Worm (Caenorhabditis elegans) whole organism, dauer: ENCODE results near the gene T22B2.1.

Source experiments
- unc-62 ChIP-seq: sonication (generic microtip); optimal IDR thresholded peaks from 2 replicates; lab custom pipeline; 2017; ENCODE audit warnings: missing biosample characterization, missing genetic modification reagents, missing genetic modification characterization

Gene T22B2.1

DNA sequence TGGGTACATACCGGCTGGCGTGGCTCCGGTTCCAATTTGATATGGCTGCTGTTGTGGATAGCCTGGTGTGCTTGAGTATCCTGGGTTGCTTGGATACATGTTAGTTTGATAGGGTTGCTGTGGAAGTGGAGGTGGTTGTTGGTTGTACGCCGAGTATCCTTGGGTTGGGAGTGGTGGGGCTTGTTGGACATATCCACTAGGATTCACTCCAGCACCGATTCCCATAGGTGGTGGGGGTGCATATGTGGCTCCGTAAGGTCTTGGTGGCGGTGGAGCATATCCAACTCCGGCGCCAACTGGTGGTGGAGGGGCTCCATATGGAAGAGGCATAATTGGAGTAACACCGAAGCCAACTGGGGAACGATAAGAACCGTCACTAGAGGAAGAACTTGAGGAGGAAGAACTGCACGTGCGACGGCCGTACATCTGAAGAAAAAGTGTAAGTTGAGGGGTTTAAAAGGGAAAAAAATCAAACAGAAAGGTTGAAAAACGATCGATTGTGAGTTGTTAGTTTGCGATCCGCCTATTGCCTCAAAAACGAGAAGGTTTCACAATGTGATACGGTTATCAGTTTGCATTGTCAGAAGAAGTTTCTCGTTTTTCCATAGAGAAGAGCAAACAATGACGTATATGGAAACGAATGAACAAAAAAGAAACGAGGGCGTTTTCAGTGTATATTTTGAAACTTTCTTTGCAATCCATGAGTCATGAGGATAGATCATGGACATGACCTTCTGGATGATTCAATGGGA lies 42.5 kb downstream of the T22B2.1 start, which contains the start of gene C16B8.3:
TSS of gene C16B8.3 (minus strand) at position 426 of the 752 bp plus-strand sequence.
- no peak for TF ChIP-seq unc-62 (GFP tag; lab: Kevin White, UChicago)

DNA sequence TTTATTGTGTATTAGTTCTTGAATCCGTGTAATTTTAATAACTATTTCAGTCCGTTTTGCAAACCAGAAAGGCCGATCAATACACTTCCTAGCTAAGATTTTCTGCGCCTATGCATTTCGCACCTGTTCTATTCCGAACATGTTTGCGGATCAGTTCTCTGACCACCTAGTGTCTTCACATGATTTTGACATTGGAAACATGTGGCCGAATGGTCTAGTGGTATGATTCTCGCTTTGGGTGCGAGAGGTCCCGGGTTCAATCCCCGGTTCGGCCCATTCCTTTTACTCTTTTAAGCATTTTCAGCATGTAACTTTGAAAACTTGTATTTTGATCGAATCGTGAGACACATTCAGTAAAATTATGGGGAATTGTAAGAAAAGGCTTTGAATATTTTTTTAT lies 43.5 kb downstream of the T22B2.1 start:
- TF ChIP-seq unc-62 (GFP tag; lab: Kevin White, UChicago) = no peak

- no peak for TF ChIP-seq unc-62 (GFP tag; lab: Kevin White, UChicago)
These were observed 44.1 kb downstream of the T22B2.1 start for ce11 chrX:3969980-3970403.

- TF ChIP-seq unc-62 (GFP tag; lab: Kevin White, UChicago) = no peak
These were observed 44.9 kb downstream of the T22B2.1 start for ce11 chrX:3970786-3971185.

DNA sequence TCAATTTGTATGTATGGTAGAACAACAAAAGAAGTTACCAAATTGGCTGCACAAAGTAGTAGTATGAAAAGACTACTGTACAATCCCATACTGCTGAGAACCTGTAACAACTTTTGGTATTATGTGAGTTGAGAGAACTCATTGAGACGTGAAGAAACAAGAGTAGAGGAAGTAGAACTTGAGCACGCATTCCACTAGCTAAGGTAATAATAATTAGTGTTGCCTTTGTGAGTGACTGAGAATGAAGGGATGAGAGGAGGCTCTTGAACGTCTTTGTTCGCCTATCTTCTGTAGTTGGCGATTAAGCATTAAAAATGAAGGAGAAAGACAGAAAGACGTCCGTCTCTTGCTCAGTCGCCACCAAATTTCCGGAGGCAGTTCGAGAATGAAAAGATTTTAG lies 47.7 kb downstream of the T22B2.1 start, which contains the start of gene C16B8.4:
TSS of gene C16B8.4 (minus strand) at position 101 of the 400 bp plus-strand sequence.
- TF ChIP-seq unc-62 (GFP tag; lab: Kevin White, UChicago) = no peak

ce11 chrX:3974160-3974559 lies 48.3 kb downstream of the T22B2.1 start:
- TF ChIP-seq unc-62 (GFP tag; lab: Kevin White, UChicago) = no peak

DNA sequence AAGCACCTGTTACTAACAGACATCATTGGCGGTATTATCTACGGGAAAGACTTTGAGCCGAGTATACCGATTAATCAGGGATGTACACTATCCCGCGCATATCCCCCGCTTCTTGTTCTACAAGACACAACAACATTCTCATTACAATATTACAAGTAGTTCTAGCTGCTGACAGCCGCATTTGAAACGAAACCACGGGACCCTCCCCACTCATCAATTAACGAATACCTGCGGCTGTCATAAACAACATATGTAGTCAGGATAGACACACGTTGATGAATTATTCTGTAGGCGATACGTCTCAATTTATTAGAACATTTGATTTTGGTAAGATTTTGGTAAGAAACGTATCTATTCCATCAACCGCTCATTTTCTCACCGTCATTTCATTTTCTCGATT lies 50.9 kb downstream of the T22B2.1 start:
- TF ChIP-seq unc-62 (GFP tag; lab: Kevin White, UChicago) = no peak

DNA sequence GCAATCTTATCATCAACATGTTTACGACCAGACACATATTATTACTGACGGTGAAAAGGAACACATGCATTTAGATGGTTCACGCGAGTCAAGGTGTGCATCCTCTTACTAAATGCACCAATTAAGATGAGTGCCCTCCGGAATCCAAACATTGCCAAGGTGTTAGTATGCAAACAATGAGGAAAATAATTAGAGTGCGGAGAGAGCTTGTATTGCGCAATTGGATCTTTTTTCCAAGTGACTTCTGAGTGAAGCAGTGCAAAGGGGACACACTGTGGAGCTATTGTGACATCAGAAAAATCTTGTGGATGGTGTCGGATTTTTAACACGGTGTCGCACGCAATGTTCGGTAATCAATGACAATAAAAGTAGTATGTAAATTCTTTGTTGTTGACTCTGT lies 51.4 kb downstream of the T22B2.1 start:
- TF ChIP-seq unc-62 (GFP tag; lab: Kevin White, UChicago) = no peak

- TF ChIP-seq unc-62 (GFP tag; lab: Kevin White, UChicago) = no peak
These were observed 53.3 kb downstream of the T22B2.1 start for ce11 chrX:3979146-3979545.
